Worm (Caenorhabditis elegans) whole organism, L4 larva: ENCODE results near the gene C55A6.12.

Experiments used
- F44E2.7 ChIP-seq: fragments of 200-800 bp; sonication (Bioruptor generic); IDR thresholded peaks from 2 replicates; pipeline ENCODE4 v2.1.2; 2022; ENCODE audit warnings: missing genetic modification characterization, missing compliant biosample characterization
- aha-1 ChIP-seq: fragments of 150-350 bp; peaks from one replicate; lab custom pipeline; 2014; ENCODE audit warnings: missing biosample characterization, missing genetic modification characterization
- aly-2 ChIP-seq: sonication (generic microtip); optimal IDR thresholded peaks from 2 replicates; lab custom pipeline; 2018; ENCODE audit warnings: missing biosample characterization, missing genetic modification characterization
- ceh-82 ChIP-seq: sonication (generic microtip); optimal IDR thresholded peaks from 2 replicates; lab custom pipeline; 2017; ENCODE audit warnings: missing biosample characterization, missing genetic modification characterization
- dpl-1 ChIP-seq: fragments of 150-350 bp; optimal IDR thresholded peaks from 2 replicates; lab custom pipeline; 2014; ENCODE audit warnings: missing biosample characterization, missing genetic modification reagents, missing genetic modification characterization
- lin-13 ChIP-seq: fragments of 150-350 bp; optimal IDR thresholded peaks from 2 replicates; lab custom pipeline; 2014; ENCODE audit warnings: missing biosample characterization, missing genetic modification reagents, missing genetic modification characterization
- madf-5 ChIP-seq, 2 experiments: fragments of 200-800 bp; sonication (Bioruptor generic); IDR thresholded peaks; 2 replicates each; pipeline ENCODE4 v1.3.6; 2022; ENCODE audit warnings: missing compliant biosample characterization in 2 of 2, missing genetic modification characterization in 2 of 2
- nhr-10 ChIP-seq: fragments of 150-350 bp; optimal IDR thresholded peaks from 2 replicates; lab custom pipeline; 2014; ENCODE audit warnings: missing biosample characterization, missing genetic modification characterization
- pqm-1 ChIP-seq: sonication (generic microtip); optimal IDR thresholded peaks from 2 replicates; lab custom pipeline; 2017; ENCODE audit warnings: missing biosample characterization, missing genetic modification characterization
- unc-130 ChIP-seq: sonication (generic microtip); optimal IDR thresholded peaks from 2 replicates; lab custom pipeline; 2016; ENCODE audit warnings: missing genetic modification reagents, missing genetic modification characterization, missing compliant biosample characterization
- zag-1 ChIP-seq: fragments of 150-350 bp; optimal IDR thresholded peaks from 2 replicates; lab custom pipeline; 2014; ENCODE audit warnings: missing biosample characterization, missing genetic modification characterization

DNA sequence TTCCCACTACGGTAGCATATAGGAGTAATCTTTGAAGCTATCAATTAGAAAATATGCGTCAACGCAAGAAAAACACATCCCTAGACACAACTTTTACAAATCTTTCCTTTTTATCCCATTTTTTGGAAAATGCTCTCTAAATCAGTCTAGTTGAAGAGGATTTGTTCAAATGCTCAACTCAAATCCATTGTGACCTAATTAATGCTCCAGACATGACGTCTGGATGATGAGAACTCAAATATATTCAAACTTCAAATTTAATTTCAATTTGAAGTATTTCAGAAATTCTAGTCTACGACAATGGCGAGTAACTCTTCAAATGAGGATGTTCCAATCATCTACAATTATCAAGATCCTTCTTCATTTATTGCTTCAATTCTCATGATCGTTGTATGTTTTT lies 49.4 kb upstream of the C55A6.12 start, which contains the start of gene srx-85:
- TF ChIP-seq ceh-82 (tag; lab: Kevin White, UChicago) (no peak), dpl-1 (GFP tag; lab: Kevin White, UChicago) (no peak), zag-1 (tag; lab: Kevin White, UChicago) (no peak), pqm-1 (no peak), aly-2 (tag; lab: Kevin White, UChicago) (no peak), madf-5 (GFP tag; IDR thresholded peaks at IDR 0.05; lab: Robert Waterston, UW) (no peak), nhr-10 (tag; lab: Kevin White, UChicago) (no peak), F44E2.7 (GFP tag; lab: Robert Waterston, UW) (no peak), lin-13 (no peak), aha-1 (tag; lab: Kevin White, UChicago) (no peak), unc-130 (GFP tag; lab: Kevin White, UChicago) (no peak)
